Worm (Caenorhabditis elegans): ENCODE results near the gene srx-137.

DNA sequence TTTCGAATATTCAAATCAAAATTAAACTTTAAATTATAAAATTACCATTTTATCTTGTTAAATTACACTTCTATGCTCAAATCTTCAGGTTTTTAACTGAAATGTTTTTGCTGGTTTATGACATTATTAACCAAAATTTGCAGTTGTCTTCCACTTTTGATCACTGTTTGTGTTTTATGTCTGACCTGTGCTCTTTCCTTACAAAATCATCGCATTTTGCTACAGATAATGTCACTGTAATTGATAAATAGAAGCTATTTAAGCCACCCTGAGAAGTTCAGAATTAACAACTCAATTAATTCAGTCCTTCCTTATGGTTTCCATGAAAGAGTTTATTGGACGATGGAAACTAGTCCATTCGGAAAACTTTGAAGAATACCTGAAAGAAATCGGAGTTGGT is 27.9 kb downstream of the srx-137 start, which contains the start of gene lbp-8:
- TF ChIP-seq sea-1 (GFP tag; conservative IDR thresholded peaks at IDR 0.05) (no peak), flt-1 (GFP tag; IDR thresholded peaks at IDR 0.05) (no peak), tbx-37 (GFP tag; conservative IDR thresholded peaks at IDR 0.05) (no peak), hmbx-1 (tag; optimal IDR thresholded peaks at IDR 0.05) (no peak), ama-1 (optimal IDR thresholded peaks at IDR 0.05) (no peak), ceh-13 (GFP tag; optimal IDR thresholded peaks at IDR 0.05) (no peak), F13C5.2 (tag; optimal IDR thresholded peaks at IDR 0.05) (no peak), scrt-1 (GFP tag; IDR thresholded peaks at IDR 0.05) (no peak), B0310.2 (tag; optimal IDR thresholded peaks at IDR 0.05) (no peak), pes-1 (GFP tag; IDR thresholded peaks at IDR 0.05) (no peak), ets-7 (tag; optimal IDR thresholded peaks at IDR 0.05) (no peak), ceh-36 (tag; optimal IDR thresholded peaks at IDR 0.05) (no peak), hnd-1 (tag; optimal IDR thresholded peaks at IDR 0.05) (no peak), tra-4 (tag; optimal IDR thresholded peaks at IDR 0.05) (no peak)
